Worm (Caenorhabditis elegans) whole organism, L4 larva: ENCODE data around the gene dhs-28.

ENCODE experiments used
- F10B5.3 ChIP-seq: sonication (generic microtip); optimal IDR thresholded peaks from 2 replicates; lab custom pipeline; 2016; ENCODE audit warnings: mild to moderate bottlenecking, missing genetic modification characterization, missing compliant biosample characterization
- F26F4.8 ChIP-seq: fragments of 200-800 bp; sonication (Bioruptor generic); conservative IDR thresholded peaks from 2 replicates; pipeline ENCODE4 v1.3.6; 2022; ENCODE audit warnings: missing genetic modification characterization, missing compliant biosample characterization
- F37D6.2 ChIP-seq: sonication (generic microtip); optimal IDR thresholded peaks from 2 replicates; lab custom pipeline; 2016; ENCODE audit warnings: mild to moderate bottlenecking, missing genetic modification characterization, missing compliant biosample characterization
- T26A8.4 ChIP-seq: fragments of 200-800 bp; sonication (Bioruptor generic); IDR thresholded peaks from 2 replicates; pipeline ENCODE4 v1.3.6; 2022; ENCODE audit warnings: missing genetic modification characterization, missing compliant biosample characterization
- Y48G9A.11 ChIP-seq: fragments of 200-800 bp; sonication (Bioruptor generic); IDR thresholded peaks from 2 replicates; pipeline ENCODE4 v1.3.6; 2022; ENCODE audit warnings: missing genetic modification reagents, missing genetic modification characterization, missing compliant biosample characterization
- Y5F2A.4 ChIP-seq: fragments of 200-800 bp; sonication (Bioruptor generic); optimal IDR thresholded peaks from 2 replicates; lab custom pipeline; 2018; ENCODE audit warnings: mild to moderate bottlenecking, missing genetic modification characterization, missing compliant biosample characterization
- aly-2 ChIP-seq: sonication (generic microtip); optimal IDR thresholded peaks from 2 replicates; lab custom pipeline; 2018; ENCODE audit warnings: missing biosample characterization, missing genetic modification characterization
- arid-1 ChIP-seq: fragments of 200-800 bp; sonication (Bioruptor generic); conservative IDR thresholded peaks from 2 replicates; pipeline ENCODE4 v1.3.6; 2022; ENCODE audit warnings: missing genetic modification reagents, missing genetic modification characterization, missing compliant biosample characterization
- attf-4 ChIP-seq: sonication (generic microtip); optimal IDR thresholded peaks from 3 replicates; lab custom pipeline; 2017; ENCODE audit warnings: missing biosample characterization, missing genetic modification characterization
- ceh-32 ChIP-seq: sonication (generic microtip); optimal IDR thresholded peaks from 2 replicates; lab custom pipeline; 2016; ENCODE audit warnings: mild to moderate bottlenecking, missing genetic modification characterization, missing compliant biosample characterization; ENCODE audit not compliant: poor library complexity
- cey-2 ChIP-seq: sonication (generic microtip); optimal IDR thresholded peaks from 3 replicates; lab custom pipeline; 2017; ENCODE audit warnings: missing genetic modification characterization, mild to moderate bottlenecking, missing compliant biosample characterization, antibody characterized with exemption, borderline replicate concordance; ENCODE audit not compliant: insufficient read depth
- daf-19 ChIP-seq: fragments of 200-800 bp; sonication (Bioruptor generic); conservative IDR thresholded peaks from 2 replicates; pipeline ENCODE4 v1.3.6; 2022; ENCODE audit warnings: missing genetic modification characterization, missing compliant biosample characterization
- dmd-9 ChIP-seq: fragments of 200-800 bp; sonication (Bioruptor generic); IDR thresholded peaks from 2 replicates; pipeline ENCODE4 v1.3.6; 2022; ENCODE audit warnings: missing genetic modification reagents, missing genetic modification characterization, missing compliant biosample characterization
- egl-43 ChIP-seq: fragments of 200-800 bp; sonication (Bioruptor generic); IDR thresholded peaks from 2 replicates; pipeline ENCODE4 v1.3.6; 2022; ENCODE audit warnings: missing genetic modification reagents, missing genetic modification characterization, missing compliant biosample characterization
- fkh-10 ChIP-seq: fragments of 150-350 bp; optimal IDR thresholded peaks from 2 replicates; lab custom pipeline; 2014; ENCODE audit warnings: missing biosample characterization, missing genetic modification reagents, missing genetic modification characterization
- gei-8 ChIP-seq: fragments of 200-800 bp; sonication (Bioruptor generic); optimal IDR thresholded peaks from 2 replicates; lab custom pipeline; 2018; ENCODE audit warnings: mild to moderate bottlenecking, missing genetic modification characterization, missing compliant biosample characterization
- hmg-1.1 ChIP-seq: fragments of 200-800 bp; sonication (Bioruptor generic); IDR thresholded peaks from 2 replicates; pipeline ENCODE4 v1.3.6; 2022; ENCODE audit warnings: missing genetic modification reagents, missing genetic modification characterization, missing compliant biosample characterization
- lin-1 ChIP-seq: fragments of 200-800 bp; sonication (Bioruptor generic); IDR thresholded peaks from 2 replicates; pipeline ENCODE4 v1.3.6; 2022; ENCODE audit warnings: missing genetic modification reagents, missing genetic modification characterization, missing compliant biosample characterization
- lin-13 ChIP-seq: fragments of 150-350 bp; optimal IDR thresholded peaks from 2 replicates; lab custom pipeline; 2014; ENCODE audit warnings: missing biosample characterization, missing genetic modification reagents, missing genetic modification characterization
- lin-29 ChIP-seq: fragments of 200-800 bp; sonication (Bioruptor generic); IDR thresholded peaks from 2 replicates; pipeline ENCODE4 v1.3.6; 2022; ENCODE audit warnings: missing genetic modification reagents, missing genetic modification characterization, missing compliant biosample characterization
- lin-38 ChIP-seq: fragments of 200-800 bp; sonication (Bioruptor generic); IDR thresholded peaks from 2 replicates; pipeline ENCODE4 v1.3.6; 2022; ENCODE audit warnings: missing genetic modification reagents, missing genetic modification characterization, missing compliant biosample characterization
- lir-3 ChIP-seq: sonication (generic microtip); optimal IDR thresholded peaks from 2 replicates; lab custom pipeline; 2016; ENCODE audit warnings: mild to moderate bottlenecking, missing genetic modification characterization, missing compliant biosample characterization
- mdt-29 ChIP-seq: fragments of 200-800 bp; sonication (Bioruptor generic); IDR thresholded peaks from 2 replicates; pipeline ENCODE4 v1.3.6; 2022; ENCODE audit warnings: missing genetic modification reagents, missing genetic modification characterization, missing compliant biosample characterization
- mep-1 ChIP-seq: fragments of 150-350 bp; sonication (generic microtip); optimal IDR thresholded peaks from 3 replicates; lab custom pipeline; 2014; ENCODE audit warnings: missing biosample characterization, missing genetic modification characterization
- mxl-3 ChIP-seq: fragments of 200-800 bp; sonication (Bioruptor generic); optimal IDR thresholded peaks from 2 replicates; lab custom pipeline; 2018; ENCODE audit warnings: mild to moderate bottlenecking, missing genetic modification characterization, missing compliant biosample characterization
- nhr-11 ChIP-seq: fragments of 150-350 bp; optimal IDR thresholded peaks from 2 replicates; lab custom pipeline; 2014; ENCODE audit warnings: missing biosample characterization, missing genetic modification characterization
- nhr-111 ChIP-seq: fragments of 200-800 bp; sonication (Bioruptor generic); optimal IDR thresholded peaks from 2 replicates; lab custom pipeline; 2018; ENCODE audit warnings: mild to moderate bottlenecking, missing genetic modification characterization, missing compliant biosample characterization
- nhr-48 ChIP-seq: sonication (generic microtip); optimal IDR thresholded peaks from 2 replicates; lab custom pipeline; 2016; ENCODE audit warnings: mild to moderate bottlenecking, missing genetic modification characterization, missing compliant biosample characterization
- nhr-6 ChIP-seq: fragments of 150-350 bp; optimal IDR thresholded peaks from 2 replicates; lab custom pipeline; 2014; ENCODE audit warnings: missing biosample characterization, missing genetic modification characterization
- nhr-76 ChIP-seq: fragments of 150-350 bp; optimal IDR thresholded peaks from 2 replicates; lab custom pipeline; 2014; ENCODE audit warnings: missing biosample characterization, missing genetic modification characterization
- nhr-77 ChIP-seq: fragments of 150-350 bp; optimal IDR thresholded peaks from 2 replicates; lab custom pipeline; 2014; ENCODE audit warnings: missing biosample characterization, missing genetic modification characterization
- pha-4 ChIP-seq, 2 experiments: fragments of 150-350 bp in 1 of 2; fragments of 200-800 bp in 1 of 2; sonication (Bioruptor generic) in 1 of 2; IDR thresholded peaks in 1 of 2; optimal IDR thresholded peaks in 1 of 2; 2 replicates each; pipeline versions ENCODE4 v1.3.6 to Lab custom; 2014 to 2022; ENCODE audit warnings: missing genetic modification characterization in 2 of 2, missing genetic modification reagents in 2 of 2, missing biosample characterization in 1 of 2, missing compliant biosample characterization in 1 of 2
- pqm-1 ChIP-seq: sonication (generic microtip); optimal IDR thresholded peaks from 2 replicates; lab custom pipeline; 2017; ENCODE audit warnings: missing biosample characterization, missing genetic modification characterization
- saeg-2 ChIP-seq: fragments of 200-800 bp; sonication (Bioruptor generic); IDR thresholded peaks from 2 replicates; pipeline ENCODE4 v1.3.6; 2022; ENCODE audit warnings: missing genetic modification reagents, missing genetic modification characterization, missing compliant biosample characterization
- snpc-1.2 ChIP-seq: fragments of 200-800 bp; sonication (Bioruptor generic); IDR thresholded peaks from 2 replicates; pipeline ENCODE4 v1.3.6; 2022; ENCODE audit warnings: missing genetic modification reagents, missing genetic modification characterization, missing compliant biosample characterization
- spr-3 ChIP-seq: fragments of 200-800 bp; sonication (Bioruptor generic); optimal IDR thresholded peaks from 2 replicates; lab custom pipeline; 2018; ENCODE audit warnings: mild to moderate bottlenecking, missing genetic modification characterization, missing compliant biosample characterization
- tag-97 ChIP-seq: fragments of 200-800 bp; sonication (Bioruptor generic); IDR thresholded peaks from 2 replicates; pipeline ENCODE4 v1.3.6; 2022; ENCODE audit warnings: missing genetic modification characterization, missing compliant biosample characterization
- unc-62 ChIP-seq, 3 experiments: fragments of 150-350 bp in 1 of 3; sonication (generic microtip); optimal IDR thresholded peaks in 2 of 3; peaks in 1 of 3; 1 replicate in 1 of 3; 2 replicates in 2 of 3; lab custom pipeline; 2014 to 2017; ENCODE audit warnings: missing biosample characterization in 3 of 3, missing genetic modification characterization in 3 of 3, missing genetic modification reagents in 3 of 3, missing genotype in 1 of 3
- vab-7 ChIP-seq: fragments of 200-800 bp; sonication (Bioruptor generic); IDR thresholded peaks from 2 replicates; pipeline ENCODE4 v1.3.6; 2022; ENCODE audit warnings: missing genetic modification reagents, missing genetic modification characterization, missing compliant biosample characterization
- zip-11 ChIP-seq: fragments of 200-800 bp; sonication (Bioruptor generic); IDR thresholded peaks from 2 replicates; pipeline ENCODE4 v1.3.6; 2022; ENCODE audit warnings: missing genetic modification characterization, missing compliant biosample characterization
- ztf-11 ChIP-seq: fragments of 150-350 bp; optimal IDR thresholded peaks from 2 replicates; lab custom pipeline; 2014; ENCODE audit warnings: missing biosample characterization, missing genetic modification characterization

The dhs-28 gene

ce11 chrX:6818036-6818488, at the start of gene dhs-28 (continued):
- TF ChIP-seq F26F4.8 = no peak
- no peak for TF ChIP-seq Y48G9A.11
- TF ChIP-seq lin-1 (GFP tag; lab: Robert Waterston, UW) = no peak
- TF ChIP-seq lir-3 (tag; lab: Kevin White, UChicago) = no peak
- no peak for TF ChIP-seq daf-19
- peak; percentile 14 for TF ChIP-seq mxl-3 (GFP tag; lab: Kevin White, UChicago)
- peak; percentile 44 for TF ChIP-seq pqm-1
- no peak for TF ChIP-seq ceh-32 (tag; lab: Kevin White, UChicago)

ce11 chrX:6778014-6778413, 40.2 kb upstream of the dhs-28 start, which contains the start of gene irk-1:
Gene irk-1 (minus strand): TSS chrX:6778114.
- TF ChIP-seq nhr-48 (no peak), lin-29 (GFP tag; lab: Robert Waterston, UW) (no peak), saeg-2 (GFP tag; lab: Robert Waterston, UW) (no peak), spr-3 (no peak), lin-13 (GFP tag; lab: Kevin White, UChicago) (no peak), zip-11 (GFP tag; lab: Robert Waterston, UW) (no peak), gei-8 (no peak), arid-1 (GFP tag; lab: Robert Waterston, UW) (no peak), nhr-111 (GFP tag; lab: Kevin White, UChicago) (no peak), dmd-9 (GFP tag; lab: Robert Waterston, UW) (no peak), F10B5.3 (no peak), tag-97 (no peak), vab-7 (GFP tag; lab: Robert Waterston, UW) (no peak), fkh-10 (GFP tag; lab: Kevin White, UChicago) (no peak), mxl-3 (GFP tag; lab: Kevin White, UChicago) (no peak), nhr-77 (tag; lab: Kevin White, UChicago) (no peak), aly-2 (no peak), nhr-11 (no peak), Y5F2A.4 (GFP tag; lab: Kevin White, UChicago) (no peak), hmg-1.1 (no peak)

ce11 chrX:6782857-6783256, 35.4 kb upstream of the dhs-28 start, which contains the start of gene idpp-6:
Gene idpp-6 (plus strand): TSS chrX:6783157.
- no peak for TF ChIP-seq egl-43 (GFP tag; lab: Robert Waterston, UW)
- TF ChIP-seq attf-4 (tag; lab: Kevin White, UChicago) = no peak
- no peak for TF ChIP-seq T26A8.4 (GFP tag; lab: Robert Waterston, UW)
- TF ChIP-seq zip-11 (GFP tag; lab: Robert Waterston, UW) = no peak
- no peak for TF ChIP-seq lin-38 (GFP tag; lab: Robert Waterston, UW)
- TF ChIP-seq snpc-1.2 = no peak
- no peak for TF ChIP-seq ztf-11 (tag; lab: Kevin White, UChicago)
- TF ChIP-seq nhr-76 (tag; lab: Kevin White, UChicago) = no peak
- TF ChIP-seq unc-62 (GFP tag; optimal IDR thresholded peaks at IDR 0.05 in 1 of 2; lab: Kevin White, UChicago) = no peak
- TF ChIP-seq unc-62 (tag; optimal IDR thresholded peaks at IDR 0.05; lab: Kevin White, UChicago) = no peak
- TF ChIP-seq mep-1 (tag; lab: Kevin White, UChicago) = no peak
- TF ChIP-seq lin-13 (GFP tag; lab: Kevin White, UChicago) = no peak
- no peak for TF ChIP-seq pha-4 (GFP tag; IDR thresholded peaks at IDR 0.05; lab: Robert Waterston, UW)
- TF ChIP-seq pha-4 (tag; optimal IDR thresholded peaks at IDR 0.05; lab: Kevin White, UChicago) = no peak
- no peak for TF ChIP-seq cey-2 (tag; lab: Kevin White, UChicago)
- TF ChIP-seq nhr-6 = no peak
- no peak for TF ChIP-seq mdt-29 (GFP tag; lab: Robert Waterston, UW)
- TF ChIP-seq F37D6.2 (tag; lab: Kevin White, UChicago) = no peak
